Fruit fly (Drosophila melanogaster): Measurements from ENCODE around the gene MnM.

- TF ChIP-seq Sin3A (optimal IDR thresholded peaks at IDR 0.05): no peak
- no peak for TF ChIP-seq psq (optimal IDR thresholded peaks at IDR 0.05)
- TF ChIP-seq h (optimal IDR thresholded peaks at IDR 0.05): no peak
Observed at dm6 chr3L:3186364-3186763, 8.0 kb upstream of the MnM start, which contains the start of gene CG32284.

Data from Kc167 (cell line).